Fruit fly (Drosophila melanogaster) S2 (cell line): ENCODE measurements around the gene CG42249.
A peak's percentile ranks its signal among the peaks of the same experiment; 100 is the strongest.
"Not testable (repeated sequence)": the region's sequence is repeated elsewhere in the genome, so short reads cannot be mapped to it uniquely, and the experiment has no call there.

Experiments used
- CG8478 ChIP-seq: fragments of >200 bp; optimal IDR thresholded peaks from 2 replicates; lab custom pipeline; 2018
- CTCF ChIP-seq, 2 experiments: fragments of >200 bp; optimal IDR thresholded peaks; 2 replicates each; lab custom pipeline; 2018

The CG42249 gene

dm6 chrX:11095973-11096372, at the start of gene CG42249:
TSS of gene CG42249 (plus strand) at chrX:11096273.
- TF ChIP-seq CG8478 (lab: Kevin White, UChicago); CTCF (optimal IDR thresholded peaks at IDR 0.05; lab: Kevin White, UChicago): not testable (repeated sequence)

DNA sequence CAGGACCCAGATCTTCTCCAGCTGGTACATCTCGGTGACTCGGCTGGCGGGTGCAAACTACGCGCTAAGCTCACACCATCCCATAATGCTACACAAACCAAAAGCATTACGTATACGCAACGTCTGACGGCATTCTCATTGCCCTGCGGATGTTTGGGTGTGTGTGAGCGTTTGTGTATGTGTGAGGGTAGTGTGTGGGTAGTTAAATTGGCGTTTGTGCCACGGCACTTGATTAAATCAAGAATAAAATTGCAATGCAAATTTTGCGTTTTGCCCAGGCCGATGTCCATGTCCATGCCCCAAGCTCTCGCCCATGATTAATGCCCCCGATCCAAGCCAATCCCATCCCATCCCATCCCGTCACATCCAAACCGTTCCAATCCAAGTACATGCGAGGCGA, 42.6 kb upstream of the CG42249 start, which contains the start of gene CG1552:
Gene CG1552, minus strand, starts transcription at position 101 of the 400 bp plus-strand sequence.
- TF ChIP-seq CTCF (optimal IDR thresholded peaks at IDR 0.05; lab: Kevin White, UChicago) (no peak), CG8478 (lab: Kevin White, UChicago) (no peak)

DNA sequence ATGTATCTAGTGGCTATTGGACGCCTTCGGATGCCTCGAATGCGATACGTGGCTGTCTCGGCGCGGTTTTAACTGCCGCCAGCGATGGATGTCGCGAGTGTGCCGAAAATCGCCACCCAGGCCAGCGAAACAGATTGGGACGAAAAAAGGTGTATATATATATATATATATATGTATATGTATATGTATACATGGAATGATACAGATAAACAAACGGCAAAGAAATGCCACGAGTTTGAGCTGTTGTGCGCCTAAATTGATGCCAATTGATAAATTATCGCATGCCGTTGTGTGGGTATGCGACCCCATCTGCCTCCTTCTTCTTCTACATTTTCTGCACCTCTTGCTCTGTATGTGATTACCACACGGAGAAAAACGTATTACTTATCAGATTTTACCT, 36.6 kb upstream of the CG42249 start, which contains the start of gene CG1545:
Gene CG1545, minus strand, starts transcription at position 101 of the 400 bp plus-strand sequence.
- TF ChIP-seq CG8478 (lab: Kevin White, UChicago) (no peak), CTCF (optimal IDR thresholded peaks at IDR 0.05; lab: Kevin White, UChicago) (no peak)

- TF ChIP-seq CG8478 (lab: Kevin White, UChicago) (no peak), CTCF (optimal IDR thresholded peaks at IDR 0.05; lab: Kevin White, UChicago) (no peak)
Observed at dm6 chrX:11063070-11063469, 33.0 kb upstream of the CG42249 start, which contains the start of gene CG1537. TSS of gene CG1537 (minus strand) at chrX:11063170.

dm6 chrX:11066252-11066651, 29.8 kb upstream of the CG42249 start, which contains the start of gene CG15203:
TSS of gene CG15203 (plus strand) at chrX:11066552.
- TF ChIP-seq CG8478 (lab: Kevin White, UChicago) (no peak), CTCF (optimal IDR thresholded peaks at IDR 0.05; lab: Kevin White, UChicago) (no peak)

DNA sequence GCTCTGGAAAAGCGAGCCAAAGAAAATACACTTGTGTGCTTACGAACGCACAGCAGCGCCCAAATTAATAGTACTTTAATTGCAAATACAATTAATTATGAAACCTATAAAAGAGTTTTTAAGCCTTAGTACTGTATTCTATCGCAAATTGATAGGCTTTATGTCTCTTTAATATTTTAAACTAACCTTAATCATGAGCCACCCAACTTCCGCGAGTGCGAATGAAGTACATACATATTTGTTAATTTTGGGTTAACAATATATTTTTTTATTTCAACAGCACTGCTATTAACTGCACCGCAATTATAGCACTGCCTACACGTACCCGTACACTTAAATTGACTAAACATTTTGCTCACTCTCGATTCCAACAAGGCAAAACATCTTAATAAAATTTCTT, 14.8 kb upstream of the CG42249 start:
- no peak for TF ChIP-seq CTCF (optimal IDR thresholded peaks at IDR 0.05; lab: Kevin White, UChicago)
- TF ChIP-seq CG8478 (lab: Kevin White, UChicago): no peak

- TF ChIP-seq CG8478 (lab: Kevin White, UChicago) (no peak), CTCF (optimal IDR thresholded peaks at IDR 0.05; lab: Kevin White, UChicago) (peak; percentile 75 to 77)
Observed at dm6 chrX:11081834-11082233, 14.2 kb upstream of the CG42249 start.

- TF ChIP-seq CG8478 (lab: Kevin White, UChicago) (no peak), CTCF (optimal IDR thresholded peaks at IDR 0.05; lab: Kevin White, UChicago) (no peak)
Observed at dm6 chrX:11083007-11083406, 13.1 kb upstream of the CG42249 start.

DNA sequence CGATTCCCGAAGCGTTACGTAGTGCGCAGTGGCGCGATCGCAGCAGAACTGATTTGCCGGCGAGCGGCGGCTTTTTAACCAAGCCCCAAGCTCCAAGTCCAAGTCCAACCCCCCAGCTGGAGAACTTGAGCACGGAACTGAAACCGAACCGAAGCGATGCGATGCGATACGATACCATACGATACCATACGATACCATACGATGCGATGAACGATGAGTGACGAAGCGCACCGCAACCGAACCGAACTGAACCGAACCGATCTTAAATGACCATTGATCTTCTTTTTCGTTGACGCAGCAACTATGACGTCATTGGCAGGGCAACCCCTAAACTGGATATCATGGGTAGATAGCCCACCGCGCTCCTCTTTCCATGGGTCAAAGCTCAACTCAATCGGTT, 9.8 kb upstream of the CG42249 start, which contains the start of gene sev:
Gene sev, minus strand, starts transcription at position 50 of the 400 bp plus-strand sequence.
- TF ChIP-seq CG8478 (lab: Kevin White, UChicago) (no peak), CTCF (optimal IDR thresholded peaks at IDR 0.05; lab: Kevin White, UChicago) (no peak)

- TF ChIP-seq CG8478 (lab: Kevin White, UChicago): no peak
- TF ChIP-seq CTCF (optimal IDR thresholded peaks at IDR 0.05; lab: Kevin White, UChicago): no peak
Observed at dm6 chrX:11087384-11087783, 8.7 kb upstream of the CG42249 start.

DNA sequence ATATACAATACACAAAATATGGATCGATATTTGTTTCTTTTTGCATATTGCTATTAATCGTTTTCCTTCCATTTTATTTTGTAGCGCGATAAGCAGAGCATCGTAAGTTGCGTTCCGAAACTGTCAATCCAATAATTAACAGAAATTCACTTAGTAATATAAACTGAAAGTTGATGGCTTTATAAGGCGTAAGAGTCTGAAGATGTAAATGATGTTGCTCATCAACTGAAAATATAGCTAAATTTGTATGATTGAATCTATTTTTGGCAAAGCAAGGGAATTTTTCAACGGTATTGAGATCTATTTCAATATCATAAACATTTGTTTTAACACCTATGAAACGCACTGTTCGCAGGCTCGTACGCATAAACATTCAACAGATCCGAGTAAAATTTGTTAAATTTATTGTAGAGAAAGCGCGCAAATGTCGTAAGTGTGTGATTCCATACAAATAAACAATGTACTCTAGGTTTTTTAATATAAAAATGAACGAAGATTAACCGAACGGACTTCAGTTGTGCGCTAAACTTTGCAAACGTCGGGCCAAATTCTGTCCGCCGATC, 7.2 kb upstream of the CG42249 start, which contains the start of gene Vago:
Gene Vago, plus strand, starts transcription at position 513 of the 563 bp plus-strand sequence.
- TF ChIP-seq CTCF (optimal IDR thresholded peaks at IDR 0.05; lab: Kevin White, UChicago) (no peak), CG8478 (lab: Kevin White, UChicago) (no peak)

DNA sequence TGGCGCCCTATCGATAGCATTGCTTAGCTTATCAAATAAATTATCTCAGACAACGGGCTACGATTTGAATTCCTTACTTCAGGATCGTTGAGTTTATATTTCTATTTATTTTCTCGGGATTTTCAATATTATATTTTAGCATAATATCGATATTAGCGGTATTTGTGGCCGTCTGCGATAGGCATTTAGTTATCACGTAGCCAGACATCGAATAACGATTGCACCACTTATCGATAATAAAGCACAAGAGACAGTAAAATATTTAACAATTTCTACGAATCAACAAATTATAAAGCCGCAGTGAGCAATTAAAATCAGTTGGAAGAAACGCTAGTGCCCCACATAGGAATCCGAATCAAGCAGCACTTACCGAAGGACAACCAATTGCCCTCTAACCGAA, 5.9 kb upstream of the CG42249 start, which contains the start of gene CG2076:
Gene CG2076, plus strand, starts transcription at position 50 of the 400 bp plus-strand sequence.
- no peak for TF ChIP-seq CTCF (optimal IDR thresholded peaks at IDR 0.05; lab: Kevin White, UChicago)
- TF ChIP-seq CG8478 (lab: Kevin White, UChicago): no peak

dm6 chrX:11092201-11092600, 3.9 kb upstream of the CG42249 start, which contains the start of gene CG2061:
TSS of gene CG2061 (plus strand) at chrX:11092492.
- TF ChIP-seq CTCF (optimal IDR thresholded peaks at IDR 0.05; lab: Kevin White, UChicago) (no peak), CG8478 (lab: Kevin White, UChicago) (no peak)

DNA sequence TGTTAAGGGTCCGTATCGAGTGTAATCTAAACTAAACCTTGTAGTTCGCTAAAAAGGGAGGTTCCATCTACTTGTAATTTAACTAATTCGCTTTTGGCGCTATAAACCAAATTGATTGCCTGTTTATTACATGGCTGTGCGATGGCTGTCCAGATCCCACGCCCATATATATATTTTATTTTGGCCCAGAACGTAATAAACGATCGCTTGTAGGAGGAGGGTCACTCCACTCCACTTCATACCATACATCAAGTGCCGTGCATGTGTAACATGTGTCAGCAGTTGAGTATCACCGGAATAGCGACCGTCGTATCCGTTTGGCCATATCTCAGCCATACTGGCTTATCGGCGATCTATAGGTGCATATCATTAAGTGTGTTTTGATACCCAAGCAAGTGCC, 797 bp upstream of the CG42249 start:
- TF ChIP-seq CG8478 (lab: Kevin White, UChicago): no peak
- no peak for TF ChIP-seq CTCF (optimal IDR thresholded peaks at IDR 0.05; lab: Kevin White, UChicago)

dm6 chrX:11108148-11108844, 12.2 kb downstream of the CG42249 start, which contains the start of gene Hsp60A:
TSS of gene Hsp60A (plus strand) at chrX:11108482.
- TF ChIP-seq CTCF (optimal IDR thresholded peaks at IDR 0.05; lab: Kevin White, UChicago) (no peak), CG8478 (lab: Kevin White, UChicago) (no peak)
